Fruit fly (Drosophila melanogaster) whole organism, wandering third instar larva: ENCODE measurements around the gene Usf.

Experiments used
- Abd-B ChIP-seq: fragments of >200 bp; optimal IDR thresholded peaks from 2 replicates; lab custom pipeline; 2017; ENCODE audit warnings: missing biosample characterization, missing genetic modification characterization
- CG32264 ChIP-seq: fragments of 200-800 bp; sonication (Bioruptor generic); optimal IDR thresholded peaks from 2 replicates; lab custom pipeline; 2016; ENCODE audit warnings: missing biosample characterization, missing genetic modification characterization
- CG9705 ChIP-seq: fragments of 200-800 bp; sonication (Bioruptor generic); optimal IDR thresholded peaks from 2 replicates; lab custom pipeline; 2018; ENCODE audit warnings: missing biosample characterization, mild to moderate bottlenecking, missing genetic modification characterization
- CrebA ChIP-seq: fragments of 200-800 bp; sonication (Bioruptor generic); optimal IDR thresholded peaks from 2 replicates; lab custom pipeline; 2016; ENCODE audit warnings: missing biosample characterization, mild to moderate bottlenecking, missing genetic modification characterization, borderline replicate concordance
- Dfd ChIP-seq: fragments of >200 bp; optimal IDR thresholded peaks from 2 replicates; lab custom pipeline; 2017; ENCODE audit warnings: missing biosample characterization, missing genetic modification characterization
- Dif ChIP-seq: fragments of 200-275, 200-300 bp; sonication (Bioruptor generic); optimal IDR thresholded peaks from 2 replicates; lab custom pipeline; 2018; ENCODE audit warnings: missing biosample characterization, missing genetic modification characterization; ENCODE audit not compliant: partially characterized antibody
- GATAd ChIP-seq: sonication (Bioruptor generic); optimal IDR thresholded peaks from 2 replicates; lab custom pipeline; 2016; ENCODE audit warnings: missing biosample characterization, missing genetic modification characterization
- HLH106 ChIP-seq: fragments of 200-800 bp; optimal IDR thresholded peaks from 3 replicates; lab custom pipeline; 2019; ENCODE audit warnings: missing biosample characterization, mild to moderate bottlenecking, missing genetic modification characterization, moderate library complexity
- Hnf4 ChIP-seq: fragments of 200-800 bp; sonication (Bioruptor generic); optimal IDR thresholded peaks from 2 replicates; lab custom pipeline; 2016; ENCODE audit warnings: missing biosample characterization, mild to moderate bottlenecking, missing genetic modification characterization
- Hr83 ChIP-seq: fragments of 200-300 bp; sonication (Bioruptor generic); optimal IDR thresholded peaks from 2 replicates; lab custom pipeline; 2016; ENCODE audit warnings: missing biosample characterization, mild to moderate bottlenecking, missing genetic modification characterization, moderate library complexity; ENCODE audit not compliant: poor library complexity, severe bottlenecking
- Jra ChIP-seq: sonication (Bioruptor generic); optimal IDR thresholded peaks from 2 replicates; lab custom pipeline; 2016; ENCODE audit warnings: missing biosample characterization, missing genetic modification characterization
- Mio ChIP-seq: sonication (Bioruptor generic); optimal IDR thresholded peaks from 2 replicates; lab custom pipeline; 2016; ENCODE audit warnings: missing biosample characterization, missing genetic modification characterization
- Myc ChIP-seq: fragments of >200 bp; optimal IDR thresholded peaks from 2 replicates; lab custom pipeline; 2017
- N ChIP-seq: fragments of >200 bp; optimal IDR thresholded peaks from 2 replicates; lab custom pipeline; 2018; ENCODE audit warnings: missing biosample characterization, missing external identifiers, missing genetic modification characterization
- OdsH ChIP-seq: fragments of 200-800 bp; sonication (Bioruptor generic); optimal IDR thresholded peaks from 2 replicates; lab custom pipeline; 2016; ENCODE audit warnings: missing biosample characterization, mild to moderate bottlenecking, missing genetic modification characterization
- Rel ChIP-seq, 2 experiments: fragments of 200-800 bp; sonication (Bioruptor generic) in 1 of 2; optimal IDR thresholded peaks; 2 replicates in 1 of 2; 3 replicates in 1 of 2; lab custom pipeline; 2016 to 2019; ENCODE audit warnings: mild to moderate bottlenecking in 2 of 2, missing biosample characterization in 2 of 2, missing genetic modification characterization in 2 of 2, moderate library complexity in 1 of 2
- Sp1 ChIP-seq: fragments of 200-800 bp; sonication (Bioruptor generic); optimal IDR thresholded peaks from 3 replicates; lab custom pipeline; 2019; ENCODE audit warnings: missing biosample characterization, mild to moderate bottlenecking, missing genetic modification characterization, moderate library complexity
- Vsx2 ChIP-seq: fragments of 200-300, 225-300 bp; sonication (Bioruptor generic); optimal IDR thresholded peaks from 2 replicates; lab custom pipeline; 2018; ENCODE audit warnings: missing biosample characterization, missing genetic modification characterization; ENCODE audit not compliant: partially characterized antibody
- br ChIP-seq: fragments of 200-800 bp; sonication (Bioruptor generic); optimal IDR thresholded peaks from 2 replicates; lab custom pipeline; 2016; ENCODE audit warnings: missing biosample characterization, missing genetic modification characterization
- brk ChIP-seq: fragments of 200-800 bp; sonication (Bioruptor generic); optimal IDR thresholded peaks from 2 replicates; lab custom pipeline; 2016; ENCODE audit warnings: missing biosample characterization, mild to moderate bottlenecking, missing genetic modification characterization
- dl ChIP-seq, 2 experiments: fragments of 175-275, 200-275 bp in 1 of 2; fragments of 200-275 bp in 1 of 2; sonication (Bioruptor generic); optimal IDR thresholded peaks; lab custom pipeline; 2018; ENCODE audit warnings: mild to moderate bottlenecking in 2 of 2, missing biosample characterization in 2 of 2, missing genetic modification characterization in 2 of 2, moderate library complexity in 2 of 2; ENCODE audit not compliant: partially characterized antibody in 2 of 2, insufficient read depth in 1 of 2
- dmrt93B ChIP-seq: fragments of 200-800 bp; sonication (Bioruptor generic); optimal IDR thresholded peaks from 2 replicates; lab custom pipeline; 2018; ENCODE audit warnings: missing biosample characterization, mild to moderate bottlenecking, missing genetic modification characterization
- dsf ChIP-seq: sonication (Bioruptor generic); optimal IDR thresholded peaks from 2 replicates; lab custom pipeline; 2016; ENCODE audit warnings: missing biosample characterization, missing genetic modification characterization, borderline replicate concordance
- ey ChIP-seq: fragments of 200-800 bp; sonication (Bioruptor generic); optimal IDR thresholded peaks from 2 replicates; lab custom pipeline; 2016; ENCODE audit warnings: missing biosample characterization, missing genetic modification characterization
- foxo ChIP-seq, 2 experiments: fragments of 200-800 bp; sonication (Bioruptor generic); optimal IDR thresholded peaks; 2 replicates in 1 of 2; 3 replicates in 1 of 2; lab custom pipeline; 2016 to 2017; ENCODE audit warnings: missing biosample characterization in 2 of 2, missing genetic modification characterization in 2 of 2
- fru ChIP-seq: fragments of 200-800 bp; sonication (Bioruptor generic); optimal IDR thresholded peaks from 3 replicates; lab custom pipeline; 2016; ENCODE audit warnings: missing biosample characterization, mild to moderate bottlenecking, missing genetic modification characterization
- h ChIP-seq: fragments of 200-800 bp; sonication (Bioruptor generic); optimal IDR thresholded peaks from 3 replicates; lab custom pipeline; 2016; ENCODE audit warnings: missing biosample characterization, mild to moderate bottlenecking, missing genetic modification characterization
- jim ChIP-seq: fragments of 175-275, 200-325 bp; sonication (Bioruptor generic); optimal IDR thresholded peaks from 2 replicates; lab custom pipeline; 2016; ENCODE audit warnings: missing biosample characterization, mild to moderate bottlenecking, missing genetic modification characterization
- lola ChIP-seq: fragments of >200 bp; optimal IDR thresholded peaks from 2 replicates; lab custom pipeline; 2017; ENCODE audit warnings: missing biosample characterization, missing genetic modification characterization
- pan ChIP-seq: fragments of >200 bp; optimal IDR thresholded peaks from 2 replicates; lab custom pipeline; 2017
- psq ChIP-seq: fragments of 200-800 bp; sonication (Bioruptor generic); optimal IDR thresholded peaks from 3 replicates; lab custom pipeline; 2017; ENCODE audit warnings: missing biosample characterization, mild to moderate bottlenecking, missing genetic modification characterization, moderate library complexity
- rgr ChIP-seq: fragments of 200-800 bp; sonication (Bioruptor generic); optimal IDR thresholded peaks from 3 replicates; lab custom pipeline; 2016; ENCODE audit warnings: missing biosample characterization, mild to moderate bottlenecking, missing genetic modification characterization
- sage ChIP-seq: fragments of 200-800 bp; sonication (Bioruptor generic); optimal IDR thresholded peaks from 2 replicates; lab custom pipeline; 2016; ENCODE audit warnings: missing biosample characterization, mild to moderate bottlenecking, missing genetic modification characterization
- sv ChIP-seq: fragments of 200-800 bp; sonication (Bioruptor generic); optimal IDR thresholded peaks from 3 replicates; lab custom pipeline; 2016; ENCODE audit warnings: missing biosample characterization, missing genetic modification characterization
- tai ChIP-seq: sonication (Bioruptor generic); optimal IDR thresholded peaks from 2 replicates; lab custom pipeline; 2016; ENCODE audit warnings: missing biosample characterization, missing genetic modification characterization
- usp ChIP-seq: fragments of >200 bp; optimal IDR thresholded peaks from 2 replicates; lab custom pipeline; 2017; ENCODE audit warnings: missing biosample characterization, missing genetic modification characterization
- woc ChIP-seq: sonication (Bioruptor generic); optimal IDR thresholded peaks from 2 replicates; lab custom pipeline; 2016; ENCODE audit warnings: missing biosample characterization, mild to moderate bottlenecking, missing genetic modification characterization

The Usf gene

dm6 chrX:4553999-4554398 is 5.4 kb upstream of the Usf start, which contains the start of gene CG11444 (continued):
- TF ChIP-seq Sp1 (GFP tag; lab: Kevin White, UChicago) (peak; percentile 22), lola (GFP tag; lab: Kevin White, UChicago) (no peak), HLH106 (tag; lab: Kevin White, UChicago) (peak; percentile 39), brk (GFP tag; lab: Kevin White, UChicago) (no peak), psq (GFP tag; lab: Kevin White, UChicago) (no peak), Mio (GFP tag; lab: Kevin White, UChicago) (no peak), Hr83 (GFP tag; lab: Kevin White, UChicago) (peak; percentile 10), ey (GFP tag; lab: Kevin White, UChicago) (peak; percentile 31), dsf (GFP tag; lab: Kevin White, UChicago) (no peak), br (GFP tag; lab: Kevin White, UChicago) (peak; percentile 37), Dif (GFP tag; lab: Kevin White, UChicago) (no peak)

- TF ChIP-seq rgr (GFP tag; lab: Kevin White, UChicago) (peak; percentile 99), Abd-B (GFP tag; lab: Kevin White, UChicago) (no peak)
Measured at dm6 chrX:4551717-4552116, 3.1 kb upstream of the Usf start, which contains the start of the genes CG11436 and CG3527. TSS of gene CG11436 (minus strand) at chrX:4551878. TSS of gene CG3527 (plus strand) at chrX:4551973.

dm6 chrX:4542353-4542752 is 6.2 kb downstream of the Usf start, which contains the start of gene CG3568:
TSS of gene CG3568 (plus strand) at chrX:4542630.
- no peak for TF ChIP-seq rgr (GFP tag; lab: Kevin White, UChicago)

dm6 chrX:4540430-4540932 is 8.1 kb downstream of the Usf start, which contains the start of the genes rb and CHOp24:
TSS of gene rb (minus strand) at chrX:4540626.
TSS of gene CHOp24 (plus strand) at chrX:4540908.
- peak; percentile 14 for TF ChIP-seq psq (GFP tag; lab: Kevin White, UChicago)
- TF ChIP-seq Hnf4 = no peak
- no peak for TF ChIP-seq tai (GFP tag; lab: Kevin White, UChicago)
- TF ChIP-seq OdsH (GFP tag; lab: Kevin White, UChicago) = no peak
- TF ChIP-seq lola (GFP tag; lab: Kevin White, UChicago) = no peak
- TF ChIP-seq pan (lab: Kevin White, UChicago) = no peak
- no peak for TF ChIP-seq N (GFP tag; lab: Kevin White, UChicago)
- TF ChIP-seq foxo (GFP tag; optimal IDR thresholded peaks at IDR 0.05; lab: Kevin White, UChicago) = no peak
- TF ChIP-seq woc (GFP tag; lab: Kevin White, UChicago) = no peak
- no peak for TF ChIP-seq Dif (GFP tag; lab: Kevin White, UChicago)
- TF ChIP-seq Vsx2 (GFP tag; lab: Kevin White, UChicago) = no peak
- TF ChIP-seq Rel (GFP tag; optimal IDR thresholded peaks at IDR 0.05; lab: Kevin White, UChicago) = no peak
- no peak for TF ChIP-seq Rel (tag; optimal IDR thresholded peaks at IDR 0.05; lab: Kevin White, UChicago)
- no peak for TF ChIP-seq Dfd (GFP tag; lab: Kevin White, UChicago)
- TF ChIP-seq brk (GFP tag; lab: Kevin White, UChicago) = no peak
- no peak for TF ChIP-seq dl (GFP tag; optimal IDR thresholded peaks at IDR 0.05; lab: Kevin White, UChicago; ENCODE audit: insufficient read depth in 1 of 2, partially characterized antibody in 2 of 2)
- no peak for TF ChIP-seq ey (GFP tag; lab: Kevin White, UChicago)
- no peak for TF ChIP-seq jim (GFP tag; lab: Kevin White, UChicago)
- peak; percentile 45 for TF ChIP-seq Sp1 (GFP tag; lab: Kevin White, UChicago)
- TF ChIP-seq GATAd (GFP tag; lab: Kevin White, UChicago) = no peak
- TF ChIP-seq dmrt93B (GFP tag; lab: Kevin White, UChicago) = no peak
- TF ChIP-seq sv (GFP tag; lab: Kevin White, UChicago) = no peak
- no peak for TF ChIP-seq sage (GFP tag; lab: Kevin White, UChicago)
- TF ChIP-seq br (GFP tag; lab: Kevin White, UChicago) = no peak
- no peak for TF ChIP-seq dsf (GFP tag; lab: Kevin White, UChicago)
- TF ChIP-seq Hr83 (GFP tag; lab: Kevin White, UChicago) = no peak
- peak; percentile 43 for TF ChIP-seq HLH106 (tag; lab: Kevin White, UChicago)
- no peak for TF ChIP-seq CG32264 (GFP tag; lab: Kevin White, UChicago)
- TF ChIP-seq usp (GFP tag; lab: Kevin White, UChicago) = no peak
- TF ChIP-seq CG9705 (GFP tag; lab: Kevin White, UChicago) = peak; percentile 24
- TF ChIP-seq h = no peak
- peak; percentile 65 for TF ChIP-seq Jra (GFP tag; lab: Kevin White, UChicago)
- TF ChIP-seq rgr (GFP tag; lab: Kevin White, UChicago) = no peak
- no peak for TF ChIP-seq Mio (GFP tag; lab: Kevin White, UChicago)
- no peak for TF ChIP-seq CrebA (GFP tag; lab: Kevin White, UChicago)
- TF ChIP-seq fru (GFP tag; lab: Kevin White, UChicago) = no peak
- TF ChIP-seq Myc (lab: Kevin White, UChicago) = no peak
